Fruit fly (Drosophila melanogaster) Kc167 (cell line): Measurements from ENCODE around the gene CG5565.

Experiments
- Myc ChIP-seq: fragments of >200 bp; optimal IDR thresholded peaks from 2 replicates; lab custom pipeline; 2017; ENCODE audit warnings: missing external identifiers
- Sin3A ChIP-seq: fragments of >200 bp; optimal IDR thresholded peaks from 2 replicates; lab custom pipeline; 2018; ENCODE audit warnings: missing external identifiers
- h ChIP-seq: fragments of >200 bp; optimal IDR thresholded peaks from 3 replicates; lab custom pipeline; 2018; ENCODE audit warnings: missing external identifiers
- insv ChIP-seq: fragments of >200 bp; optimal IDR thresholded peaks from 3 replicates; lab custom pipeline; 2018; ENCODE audit warnings: missing external identifiers
- psq ChIP-seq: fragments of >200 bp; optimal IDR thresholded peaks from 2 replicates; lab custom pipeline; 2017; ENCODE audit warnings: missing external identifiers
- ttk ChIP-seq: sonication (Bioruptor generic); optimal IDR thresholded peaks from 2 replicates; lab custom pipeline; 2017; ENCODE audit warnings: missing external identifiers

CG5565 gene

dm6 chr2L:1354009-1354408 is 1.7 kb downstream of the CG5565 start, which contains the start of gene CG5561:
TSS of gene CG5561 (minus strand) at chr2L:1354109.
- no peak for TF ChIP-seq h (lab: Kevin White, UChicago)
- no peak for TF ChIP-seq psq (lab: Kevin White, UChicago)
- TF ChIP-seq Myc (lab: Kevin White, UChicago) = no peak

- no peak for TF ChIP-seq psq (lab: Kevin White, UChicago)
- TF ChIP-seq insv (lab: Kevin White, UChicago) = no peak
- TF ChIP-seq h (lab: Kevin White, UChicago) = no peak
- no peak for TF ChIP-seq Myc (lab: Kevin White, UChicago)
- no peak for TF ChIP-seq Sin3A (lab: Kevin White, UChicago)
- no peak for TF ChIP-seq ttk (lab: Kevin White, UChicago)
These were observed 3.0 kb downstream of the CG5565 start, which contains the start of gene CG5556 for dm6 chr2L:1352768-1353167. TSS of gene CG5556 (minus strand) at chr2L:1352868.

dm6 chr2L:1346034-1346433 is 9.7 kb downstream of the CG5565 start:
- TF ChIP-seq Myc (lab: Kevin White, UChicago) (no peak), ttk (lab: Kevin White, UChicago) (no peak), h (lab: Kevin White, UChicago) (no peak), insv (lab: Kevin White, UChicago) (no peak), psq (lab: Kevin White, UChicago) (no peak), Sin3A (lab: Kevin White, UChicago) (no peak)

dm6 chr2L:1344071-1344470 is 11.7 kb downstream of the CG5565 start, which contains the start of the genes CG33922 and Cdlc2:
TSS of gene CG33922 (minus strand) at chr2L:1344171.
TSS of gene Cdlc2 (plus strand) at chr2L:1344400.
- TF ChIP-seq Myc (lab: Kevin White, UChicago) (no peak), psq (lab: Kevin White, UChicago) (no peak), h (lab: Kevin White, UChicago) (no peak), insv (lab: Kevin White, UChicago) (no peak), ttk (lab: Kevin White, UChicago) (no peak), Sin3A (lab: Kevin White, UChicago) (no peak)

DNA sequence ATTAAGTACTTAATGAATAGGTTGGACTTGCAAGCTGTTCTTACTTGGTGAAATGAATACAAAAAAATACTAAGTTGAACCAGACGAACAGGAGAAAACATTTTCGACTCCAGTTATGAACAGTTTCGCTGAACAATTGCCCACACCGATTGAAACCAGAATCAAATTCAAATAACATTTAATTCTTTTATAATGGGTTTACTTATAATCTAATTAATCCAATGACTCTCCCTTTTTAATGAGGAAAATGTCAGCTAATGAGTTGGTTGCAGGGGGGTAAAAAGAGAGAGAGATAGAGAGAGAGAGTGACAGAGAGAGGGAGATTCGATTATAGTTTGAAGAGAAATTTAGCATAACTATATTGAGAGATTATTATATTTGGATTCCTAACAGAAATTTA is 13.7 kb downstream of the CG5565 start, which contains the start of gene CG33923:
Gene CG33923 (minus strand): TSS at position 101 of the 400 bp plus-strand sequence.
- TF ChIP-seq Sin3A (lab: Kevin White, UChicago) (no peak), insv (lab: Kevin White, UChicago) (no peak), Myc (lab: Kevin White, UChicago) (no peak), ttk (lab: Kevin White, UChicago) (no peak), h (lab: Kevin White, UChicago) (no peak), psq (lab: Kevin White, UChicago) (no peak)

DNA sequence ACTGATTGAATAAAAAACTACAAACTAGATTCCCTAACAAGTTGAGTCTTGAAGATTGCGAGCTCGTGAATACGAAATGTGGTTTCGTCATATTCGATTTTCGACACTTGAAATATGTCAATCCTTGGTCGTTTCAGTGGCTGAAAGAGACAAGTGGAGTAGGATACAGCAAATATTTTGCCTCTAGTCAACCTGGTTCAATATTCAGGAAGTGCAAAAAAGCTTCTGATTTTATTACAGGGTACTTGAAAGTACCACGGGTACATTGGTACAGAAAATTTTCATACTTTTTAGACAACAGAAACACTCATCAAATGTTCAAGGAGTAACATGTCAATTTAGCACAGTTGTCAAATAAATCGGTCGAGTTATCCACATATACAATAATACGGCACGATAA is 21.9 kb downstream of the CG5565 start, which contains the start of gene CG5440:
Gene CG5440 (plus strand): TSS at position 301 of the 400 bp plus-strand sequence.
- TF ChIP-seq ttk (lab: Kevin White, UChicago) (no peak), Myc (lab: Kevin White, UChicago) (no peak), Sin3A (lab: Kevin White, UChicago) (no peak), h (lab: Kevin White, UChicago) (no peak), psq (lab: Kevin White, UChicago) (no peak), insv (lab: Kevin White, UChicago) (no peak)

DNA sequence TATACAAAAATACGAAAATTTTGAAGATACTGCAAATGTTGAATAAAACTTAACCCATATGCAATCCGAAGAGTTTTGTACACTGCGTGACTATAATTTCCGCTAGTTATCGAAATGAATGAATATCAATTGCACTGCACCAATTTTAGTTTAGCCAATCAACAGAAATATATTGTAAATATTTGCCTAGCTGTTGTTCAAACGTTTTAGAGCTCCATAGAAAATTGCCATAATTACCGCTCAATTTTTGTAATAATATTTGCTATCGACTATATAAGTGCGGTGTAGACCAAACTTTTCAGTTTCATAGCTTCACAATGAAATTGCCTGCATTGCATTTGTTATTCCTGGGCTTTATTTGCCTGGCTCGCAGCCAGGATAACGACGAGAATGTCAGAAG is 26.9 kb downstream of the CG5565 start, which contains the start of gene a5:
Gene a5 (plus strand): TSS at position 301 of the 400 bp plus-strand sequence.
- TF ChIP-seq psq (lab: Kevin White, UChicago) = no peak
- TF ChIP-seq Sin3A (lab: Kevin White, UChicago) = no peak
- no peak for TF ChIP-seq h (lab: Kevin White, UChicago)
- TF ChIP-seq ttk (lab: Kevin White, UChicago) = no peak
- TF ChIP-seq Myc (lab: Kevin White, UChicago) = no peak
- TF ChIP-seq insv (lab: Kevin White, UChicago) = no peak

dm6 chr2L:1316422-1316821 is 39.3 kb downstream of the CG5565 start:
- TF ChIP-seq insv (lab: Kevin White, UChicago) = no peak
- TF ChIP-seq psq (lab: Kevin White, UChicago) = no peak
- TF ChIP-seq ttk (lab: Kevin White, UChicago) = no peak
- TF ChIP-seq Sin3A (lab: Kevin White, UChicago) = no peak
- no peak for TF ChIP-seq h (lab: Kevin White, UChicago)
- no peak for TF ChIP-seq Myc (lab: Kevin White, UChicago)

- TF ChIP-seq Myc (lab: Kevin White, UChicago) = no peak
These were observed 40.4 kb downstream of the CG5565 start for dm6 chr2L:1315283-1315682.

DNA sequence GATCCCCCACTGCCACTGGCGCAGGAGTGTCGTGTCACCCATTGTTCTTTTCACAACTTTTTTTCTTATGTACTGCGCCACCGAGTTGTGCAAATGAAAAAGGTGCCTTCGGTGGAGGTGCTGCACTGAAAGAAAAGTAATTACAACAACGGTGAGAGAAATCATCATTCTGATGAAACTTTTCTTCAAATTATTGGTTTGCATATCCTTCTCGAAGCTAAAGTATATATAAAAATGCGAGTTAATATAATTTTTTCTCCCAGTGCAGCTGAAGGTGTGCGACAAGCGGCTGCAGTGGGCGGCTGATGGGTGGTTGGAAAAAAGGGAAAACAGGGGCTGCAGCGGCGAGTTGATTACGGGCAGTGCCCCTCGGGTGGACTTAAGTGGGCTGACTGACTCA is 43.4 kb downstream of the CG5565 start:
- TF ChIP-seq Sin3A (lab: Kevin White, UChicago) = no peak
- no peak for TF ChIP-seq psq (lab: Kevin White, UChicago)
- no peak for TF ChIP-seq insv (lab: Kevin White, UChicago)
- no peak for TF ChIP-seq h (lab: Kevin White, UChicago)
- TF ChIP-seq ttk (lab: Kevin White, UChicago) = no peak
- TF ChIP-seq Myc (lab: Kevin White, UChicago) = no peak
